Worm (Caenorhabditis elegans) whole organism, young adult: ENCODE measurements around the gene cec-1.

Experiments
- B0019.2 ChIP-seq: fragments of 200-800 bp; sonication (Bioruptor generic); conservative IDR thresholded peaks from 2 replicates; pipeline ENCODE4 v1.3.6; 2022; ENCODE audit warnings: missing genetic modification reagents, missing genetic modification characterization, missing compliant biosample characterization
- B0035.1 ChIP-seq: sonication (generic microtip); optimal IDR thresholded peaks from 2 replicates; lab custom pipeline; 2016; ENCODE audit warnings: missing genetic modification characterization, mild to moderate bottlenecking, missing compliant biosample characterization, missing genotype, missing genetic modification reagents
- B0336.3 ChIP-seq: fragments of 200-800 bp; sonication (Bioruptor generic); IDR thresholded peaks from 2 replicates; pipeline ENCODE4 v1.3.6; 2022; ENCODE audit warnings: missing genetic modification characterization, missing compliant biosample characterization
- F23B12.7 ChIP-seq: sonication (generic microtip); optimal IDR thresholded peaks from 2 replicates; lab custom pipeline; 2017; ENCODE audit warnings: missing genetic modification characterization, mild to moderate bottlenecking, missing compliant biosample characterization, antibody characterized with exemption, moderate library complexity; ENCODE audit not compliant: insufficient read depth
- F37B4.10 ChIP-seq: fragments of 200-800 bp; sonication (Bioruptor generic); IDR thresholded peaks from 2 replicates; pipeline ENCODE4 v1.3.6; 2022; ENCODE audit warnings: missing genetic modification characterization, missing compliant biosample characterization
- F55B11.4 ChIP-seq: sonication (generic microtip); optimal IDR thresholded peaks from 2 replicates; lab custom pipeline; 2016; ENCODE audit warnings: missing compliant biosample characterization, missing genetic modification characterization, borderline replicate concordance; ENCODE audit not compliant: insufficient read depth
- F57C9.4 ChIP-seq: sonication (generic microtip); optimal IDR thresholded peaks from 2 replicates; lab custom pipeline; 2017; ENCODE audit warnings: mild to moderate bottlenecking, missing genetic modification characterization, missing compliant biosample characterization
- K11D2.4 ChIP-seq: fragments of 200-800 bp; sonication (Bioruptor generic); IDR thresholded peaks from 2 replicates; pipeline ENCODE4 v1.3.6; 2022; ENCODE audit warnings: missing genetic modification reagents, missing genetic modification characterization, missing compliant biosample characterization
- K12H6.12 ChIP-seq: fragments of 200-800 bp; sonication (Bioruptor generic); optimal IDR thresholded peaks from 2 replicates; lab custom pipeline; 2018; ENCODE audit warnings: mild to moderate bottlenecking, missing genetic modification characterization, missing compliant biosample characterization
- T07F8.4 ChIP-seq: sonication (generic microtip); optimal IDR thresholded peaks from 2 replicates; lab custom pipeline; 2016; ENCODE audit warnings: mild to moderate bottlenecking, missing genetic modification characterization, moderate library complexity, missing compliant biosample characterization
- Y56A3A.18 ChIP-seq: fragments of 200-800 bp; sonication (Bioruptor generic); IDR thresholded peaks from 2 replicates; pipeline ENCODE4 v1.3.6; 2022; ENCODE audit warnings: missing genetic modification reagents, missing genetic modification characterization, missing compliant biosample characterization
- Y95B8A.8 ChIP-seq: fragments of 200-800 bp; sonication (Bioruptor generic); IDR thresholded peaks from 2 replicates; pipeline ENCODE4 v1.3.6; 2022; ENCODE audit warnings: missing genetic modification reagents, missing genetic modification characterization, missing compliant biosample characterization
- akir-1 ChIP-seq: fragments of 200-800 bp; sonication (Bioruptor generic); optimal IDR thresholded peaks from 2 replicates; lab custom pipeline; 2018; ENCODE audit warnings: mild to moderate bottlenecking, missing genetic modification characterization, moderate library complexity, missing compliant biosample characterization
- athp-1 ChIP-seq: sonication (generic microtip); optimal IDR thresholded peaks from 2 replicates; lab custom pipeline; 2017; ENCODE audit warnings: mild to moderate bottlenecking, missing genetic modification characterization, missing compliant biosample characterization
- bed-2 ChIP-seq: fragments of 200-800 bp; sonication (Bioruptor generic); IDR thresholded peaks from 2 replicates; pipeline ENCODE4 v1.3.6; 2022; ENCODE audit warnings: missing genetic modification reagents, missing genetic modification characterization, missing compliant biosample characterization
- cebp-2 ChIP-seq: fragments of 200-800 bp; sonication (Bioruptor generic); IDR thresholded peaks from 2 replicates; pipeline ENCODE4 v1.3.6; 2022; ENCODE audit warnings: missing genetic modification characterization, missing compliant biosample characterization
- ceh-100 ChIP-seq: fragments of 200-800 bp; sonication (Bioruptor generic); IDR thresholded peaks from 2 replicates; pipeline ENCODE4 v1.3.6; 2022; ENCODE audit warnings: missing genetic modification reagents, missing genetic modification characterization, missing compliant biosample characterization
- dpl-1 ChIP-seq: fragments of 150-350 bp; optimal IDR thresholded peaks from 2 replicates; lab custom pipeline; 2014; ENCODE audit warnings: missing biosample characterization, missing genetic modification reagents, missing genetic modification characterization
- egl-44 ChIP-seq: fragments of 200-800 bp; sonication (Bioruptor generic); IDR thresholded peaks from 2 replicates; pipeline ENCODE4 v1.3.6; 2022; ENCODE audit warnings: missing genetic modification reagents, missing genetic modification characterization, missing compliant biosample characterization
- gei-17 ChIP-seq: fragments of 200-800 bp; sonication (Bioruptor generic); optimal IDR thresholded peaks from 2 replicates; lab custom pipeline; 2018; ENCODE audit warnings: mild to moderate bottlenecking, missing genetic modification characterization, missing compliant biosample characterization
- hsf-1 ChIP-seq: fragments of 200-800 bp; sonication (Bioruptor generic); IDR thresholded peaks from 2 replicates; pipeline ENCODE4 v1.3.6; 2022; ENCODE audit warnings: missing genetic modification reagents, missing genetic modification characterization, missing compliant biosample characterization
- lag-1 ChIP-seq: fragments of 200-800 bp; sonication (Bioruptor generic); IDR thresholded peaks from 2 replicates; pipeline ENCODE4 v1.3.6; 2022; ENCODE audit warnings: missing genetic modification reagents, missing genetic modification characterization, missing compliant biosample characterization
- lin-26 ChIP-seq: fragments of 200-800 bp; sonication (Bioruptor generic); IDR thresholded peaks from 2 replicates; pipeline ENCODE4 v1.3.6; 2022; ENCODE audit warnings: missing genetic modification reagents, missing genetic modification characterization, missing compliant biosample characterization
- lin-54 ChIP-seq: fragments of 200-800 bp; sonication (Bioruptor generic); optimal IDR thresholded peaks from 2 replicates; lab custom pipeline; 2018; ENCODE audit warnings: mild to moderate bottlenecking, missing genetic modification characterization, missing compliant biosample characterization
- lir-1 ChIP-seq: fragments of 200-800 bp; sonication (Bioruptor generic); conservative IDR thresholded peaks from 2 replicates; pipeline ENCODE4 v1.3.6; 2022; ENCODE audit warnings: missing genetic modification reagents, missing genetic modification characterization, missing compliant biosample characterization
- lsl-1 ChIP-seq: fragments of 200-800 bp; sonication (Bioruptor generic); optimal IDR thresholded peaks from 2 replicates; lab custom pipeline; 2018; ENCODE audit warnings: mild to moderate bottlenecking, missing genetic modification characterization, moderate library complexity, missing compliant biosample characterization
- madf-6 ChIP-seq: fragments of 200-800 bp; sonication (Bioruptor generic); IDR thresholded peaks from 2 replicates; pipeline ENCODE4 v1.3.6; 2022; ENCODE audit warnings: missing genetic modification reagents, missing genetic modification characterization, missing compliant biosample characterization
- madf-8 ChIP-seq: fragments of 200-800 bp; sonication (Bioruptor generic); conservative IDR thresholded peaks from 2 replicates; pipeline ENCODE4 v1.3.6; 2022; ENCODE audit warnings: missing genetic modification reagents, missing genetic modification characterization, missing compliant biosample characterization
- mel-28 ChIP-seq: sonication (generic microtip); optimal IDR thresholded peaks from 2 replicates; lab custom pipeline; 2016; ENCODE audit warnings: borderline replicate concordance, mild to moderate bottlenecking, missing genetic modification characterization, missing compliant biosample characterization
- mes-4 ChIP-seq: sonication (generic microtip); optimal IDR thresholded peaks from 2 replicates; lab custom pipeline; 2016; ENCODE audit warnings: missing genotype, missing genetic modification characterization, missing compliant biosample characterization
- nfyb-1 ChIP-seq: fragments of 200-800 bp; sonication (Bioruptor generic); IDR thresholded peaks from 2 replicates; pipeline ENCODE4 v1.3.6; 2022; ENCODE audit warnings: missing genetic modification reagents, missing genetic modification characterization, missing compliant biosample characterization
- pbrm-1 ChIP-seq: fragments of 200-800 bp; sonication (Bioruptor generic); IDR thresholded peaks from 2 replicates; pipeline ENCODE4 v1.3.6; 2022; ENCODE audit warnings: missing genetic modification reagents, missing genetic modification characterization, missing compliant biosample characterization
- pha-4 ChIP-seq: fragments of 150-350 bp; sonication (generic microtip); optimal IDR thresholded peaks from 2 replicates; lab custom pipeline; 2014; ENCODE audit warnings: missing biosample characterization, missing genetic modification reagents, missing genetic modification characterization
- repo-1 ChIP-seq: sonication (generic microtip); optimal IDR thresholded peaks from 2 replicates; lab custom pipeline; 2017; ENCODE audit warnings: mild to moderate bottlenecking, missing genetic modification characterization, missing compliant biosample characterization
- sdz-38 ChIP-seq: sonication (generic microtip); optimal IDR thresholded peaks from 2 replicates; lab custom pipeline; 2016; ENCODE audit warnings: missing genotype, missing genetic modification characterization, missing compliant biosample characterization
- snpc-1.1 ChIP-seq: sonication (generic microtip); optimal IDR thresholded peaks from 2 replicates; lab custom pipeline; 2017; ENCODE audit warnings: missing genetic modification characterization, mild to moderate bottlenecking, missing compliant biosample characterization, antibody characterized with exemption, moderate library complexity, missing genotype, missing genetic modification reagents; ENCODE audit not compliant: insufficient read depth
- tbp1 ChIP-seq: fragments of 200-800 bp; sonication (Bioruptor generic); optimal IDR thresholded peaks from 2 replicates; lab custom pipeline; 2018; ENCODE audit warnings: mild to moderate bottlenecking, missing genetic modification characterization, missing compliant biosample characterization
- unc-62 ChIP-seq: fragments of 150-350 bp; optimal IDR thresholded peaks from 2 replicates; lab custom pipeline; 2014; ENCODE audit warnings: missing biosample characterization, missing genetic modification reagents, missing genetic modification characterization
- zfh-2 ChIP-seq: fragments of 200-800 bp; sonication (Bioruptor generic); conservative IDR thresholded peaks from 2 replicates; pipeline ENCODE4 v1.3.6; 2022; ENCODE audit warnings: missing genetic modification reagents, missing genetic modification characterization, missing compliant biosample characterization
- zim-3 ChIP-seq: sonication (generic microtip); optimal IDR thresholded peaks from 2 replicates; lab custom pipeline; 2017; ENCODE audit warnings: mild to moderate bottlenecking, missing genetic modification characterization, moderate library complexity, missing compliant biosample characterization
- ztf-22 ChIP-seq: fragments of 200-800 bp; sonication (Bioruptor generic); optimal IDR thresholded peaks from 2 replicates; lab custom pipeline; 2018; ENCODE audit warnings: mild to moderate bottlenecking, missing genetic modification characterization, moderate library complexity, missing compliant biosample characterization
- ztf-28 ChIP-seq: fragments of 200-800 bp; sonication (Bioruptor generic); IDR thresholded peaks from 2 replicates; pipeline ENCODE4 v1.3.6; 2022; ENCODE audit warnings: missing genetic modification reagents, missing genetic modification characterization, missing compliant biosample characterization
- ztf-6 ChIP-seq: fragments of 200-800 bp; sonication (Bioruptor generic); IDR thresholded peaks from 2 replicates; pipeline ENCODE4 v1.3.6; 2022; ENCODE audit warnings: missing genetic modification reagents, missing genetic modification characterization, missing compliant biosample characterization

cec-1 gene

ce11 chrIII:8443557-8444131 lies 17.5 kb downstream of the cec-1 start, which contains the start of gene ufbp-1 (continued):
- TF ChIP-seq mel-28 (tag; lab: Kevin White, UChicago), result no peak
- peak; percentile 58 for TF ChIP-seq T07F8.4 (tag; lab: Kevin White, UChicago)
- no peak for TF ChIP-seq ztf-28
- TF ChIP-seq zim-3 (tag; lab: Kevin White, UChicago), result peak; percentile 93
- TF ChIP-seq K12H6.12 (tag; lab: Kevin White, UChicago), result peak; percentile 83
- TF ChIP-seq F23B12.7, result peak; percentile 56
- TF ChIP-seq lag-1 (GFP tag; lab: Robert Waterston, UW), result 0 out of 2 replicates have a peak, but pooled peaks have one; percentile 8
- peak; percentile 33 for TF ChIP-seq lsl-1 (GFP tag; lab: Kevin White, UChicago)
- TF ChIP-seq bed-2 (GFP tag; lab: Robert Waterston, UW), result no peak

DNA sequence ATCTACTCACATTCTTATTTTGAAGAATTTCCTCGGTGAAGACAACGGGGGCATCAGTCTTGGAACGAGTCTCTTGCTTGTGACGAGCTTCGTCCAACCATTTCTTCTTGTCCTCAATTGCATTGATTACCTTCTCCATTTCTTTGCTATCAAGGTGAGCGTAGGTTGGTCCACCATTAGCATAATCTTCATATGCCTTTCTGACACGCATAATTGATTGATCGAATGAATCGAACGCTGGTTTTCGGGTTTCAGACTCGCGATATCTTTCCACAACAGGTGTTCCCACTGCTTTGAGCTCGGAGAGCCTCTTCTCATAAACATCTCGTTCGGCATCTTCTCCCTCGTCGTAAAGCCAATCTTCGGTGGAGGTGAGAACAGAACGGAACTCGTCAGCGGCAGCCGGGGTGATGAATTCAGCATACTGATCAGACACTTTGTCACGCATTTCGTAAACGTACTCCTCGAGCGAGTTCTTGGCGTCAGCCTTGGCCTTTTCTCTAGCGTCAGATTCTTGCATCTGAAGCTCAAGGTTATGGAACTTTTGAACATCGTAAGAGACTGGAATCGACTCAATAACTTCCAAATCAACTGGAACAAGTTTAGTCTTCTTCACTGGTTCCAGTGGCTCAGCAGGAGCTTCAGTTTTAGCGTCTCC lies 18.4 kb downstream of the cec-1 start:
- TF ChIP-seq snpc-1.1 (tag; lab: Kevin White, UChicago) (no peak), zfh-2 (GFP tag; lab: Robert Waterston, UW) (peak; percentile 56), B0336.3 (GFP tag; lab: Robert Waterston, UW) (0 out of 2 replicates have a peak, but pooled peaks have one; percentile 17), repo-1 (tag; lab: Kevin White, UChicago) (peak; percentile 9), F55B11.4 (peak; percentile 32), Y95B8A.8 (GFP tag; lab: Robert Waterston, UW) (0 out of 2 replicates have a peak, but pooled peaks have one; percentile 33), F57C9.4 (tag; lab: Kevin White, UChicago) (no peak), lin-54 (GFP tag; lab: Kevin White, UChicago) (no peak), ztf-22 (no peak)

DNA sequence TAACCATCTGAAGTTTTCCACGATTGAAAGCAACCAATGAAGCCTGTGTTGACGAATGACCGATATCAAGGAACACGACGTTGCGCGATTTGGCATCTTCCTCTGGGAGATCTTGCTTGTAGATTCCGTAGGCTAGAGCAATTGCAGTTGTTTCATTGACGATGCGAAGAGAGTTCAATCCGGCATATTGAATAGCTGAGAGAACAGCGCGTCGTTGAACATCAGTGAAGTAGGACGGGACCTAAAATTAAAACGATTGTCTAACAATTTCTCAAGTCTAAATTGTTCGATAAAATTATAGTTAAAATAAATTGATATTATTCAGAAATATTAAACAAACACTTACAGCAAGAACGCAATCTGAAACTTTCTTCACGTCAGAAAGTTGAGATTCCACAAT lies 19.9 kb downstream of the cec-1 start:
- TF ChIP-seq mes-4 (tag; lab: Kevin White, UChicago) (no peak), sdz-38 (no peak), F37B4.10 (GFP tag; lab: Robert Waterston, UW) (no peak), lag-1 (GFP tag; lab: Robert Waterston, UW) (no peak), lin-26 (GFP tag; lab: Robert Waterston, UW) (no peak), B0019.2 (GFP tag; lab: Robert Waterston, UW) (no peak), B0336.3 (GFP tag; lab: Robert Waterston, UW) (0 out of 2 replicates have a peak, but pooled peaks have one; percentile 2), Y56A3A.18 (GFP tag; lab: Robert Waterston, UW) (no peak), egl-44 (GFP tag; lab: Robert Waterston, UW) (0 out of 2 replicates have a peak, but pooled peaks have one; percentile 18), snpc-1.1 (tag; lab: Kevin White, UChicago) (no peak), cebp-2 (peak; percentile 76; the same call in 1 of the 2 replicates), dpl-1 (no peak), lir-1 (GFP tag; lab: Robert Waterston, UW) (no peak), K11D2.4 (GFP tag; lab: Robert Waterston, UW) (no peak), pha-4 (tag; lab: Kevin White, UChicago) (no peak), nfyb-1 (GFP tag; lab: Robert Waterston, UW) (0 out of 2 replicates have a peak, but pooled peaks have one; percentile 22), K12H6.12 (tag; lab: Kevin White, UChicago) (no peak), athp-1 (tag; lab: Kevin White, UChicago) (no peak), hsf-1 (GFP tag; lab: Robert Waterston, UW) (no peak), unc-62 (GFP tag; lab: Kevin White, UChicago) (no peak), pbrm-1 (GFP tag; lab: Robert Waterston, UW) (no peak), ceh-100 (GFP tag; lab: Robert Waterston, UW) (0 out of 2 replicates have a peak, but pooled peaks have one; percentile 19), madf-6 (GFP tag; lab: Robert Waterston, UW) (0 out of 2 replicates have a peak, but pooled peaks have one; percentile 51), B0035.1 (no peak), zim-3 (tag; lab: Kevin White, UChicago) (peak; percentile 24), akir-1 (GFP tag; lab: Kevin White, UChicago) (no peak), tbp1 (GFP tag; lab: Kevin White, UChicago) (no peak), F23B12.7 (no peak), ztf-6 (GFP tag; lab: Robert Waterston, UW) (no peak), gei-17 (no peak), madf-8 (no peak)
